Fruit fly (Drosophila melanogaster) whole organism, embryonic: ENCODE measurements around the gene betaTub65B.

Experiments used
- Aef1 ChIP-seq: fragments of 200-800 bp; sonication (Bioruptor generic); IDR thresholded peaks from 3 replicates; pipeline ENCODE4 v1.3.6; 2022; ENCODE audit warnings: missing biosample characterization, missing genetic modification characterization
- Asciz ChIP-seq: fragments of 200-800 bp; sonication (Bioruptor generic); optimal IDR thresholded peaks from 2 replicates; lab custom pipeline; 2017; ENCODE audit warnings: missing biosample characterization, mild to moderate bottlenecking, missing genetic modification characterization, missing genetic modification reagents
- Atf6 ChIP-seq: fragments of 200-800 bp; sonication (Bioruptor generic); IDR thresholded peaks from 2 replicates; pipeline ENCODE4 v1.3.6; 2022; ENCODE audit warnings: missing biosample characterization, missing genetic modification characterization
- BEAF-32 ChIP-seq: fragments of 200-800 bp; sonication (Bioruptor generic); optimal IDR thresholded peaks from 3 replicates; lab custom pipeline; 2017; ENCODE audit warnings: missing biosample characterization, missing genetic modification characterization, mild to moderate bottlenecking, moderate library complexity, missing genetic modification reagents
- Blimp-1 ChIP-seq: fragments of 200-800 bp; sonication (Bioruptor generic); optimal IDR thresholded peaks from 3 replicates; lab custom pipeline; 2018; ENCODE audit warnings: missing biosample characterization, missing genetic modification characterization, mild to moderate bottlenecking, moderate library complexity, missing genetic modification reagents
- CG10209 ChIP-seq: fragments of 200-800 bp; sonication (Bioruptor generic); optimal IDR thresholded peaks from 3 replicates; lab custom pipeline; 2017; ENCODE audit warnings: missing biosample characterization, mild to moderate bottlenecking, missing genetic modification characterization, missing genetic modification reagents
- CG12391 ChIP-seq: fragments of 200-800 bp; sonication (Bioruptor generic); optimal IDR thresholded peaks from 3 replicates; lab custom pipeline; 2018; ENCODE audit warnings: missing biosample characterization, mild to moderate bottlenecking, missing genetic modification characterization, moderate library complexity
- CG1602 ChIP-seq: fragments of 200-800 bp; sonication (Bioruptor generic); optimal IDR thresholded peaks from 3 replicates; lab custom pipeline; 2016; ENCODE audit warnings: missing biosample characterization, missing genetic modification characterization
- CG17328 ChIP-seq: fragments of 200-800 bp; sonication (Bioruptor generic); IDR thresholded peaks from 2 replicates; pipeline ENCODE4 v1.3.6; 2022; ENCODE audit warnings: missing biosample characterization, missing genetic modification characterization
- CG17359 ChIP-seq: fragments of 200-800 bp; sonication (Bioruptor generic); optimal IDR thresholded peaks from 3 replicates; lab custom pipeline; 2018; ENCODE audit warnings: missing biosample characterization, mild to moderate bottlenecking, missing genetic modification characterization, moderate library complexity
- CG17385 ChIP-seq: fragments of 200-800 bp; sonication (Bioruptor generic); optimal IDR thresholded peaks from 3 replicates; lab custom pipeline; 2018; ENCODE audit warnings: missing biosample characterization, mild to moderate bottlenecking, missing genetic modification characterization
- CG2116 ChIP-seq: fragments of 200-800 bp; sonication (Bioruptor generic); optimal IDR thresholded peaks from 3 replicates; lab custom pipeline; 2018; ENCODE audit warnings: missing biosample characterization, mild to moderate bottlenecking, missing genetic modification characterization
- CG2678 ChIP-seq: fragments of 200-800 bp; sonication (Bioruptor generic); optimal IDR thresholded peaks from 3 replicates; lab custom pipeline; 2019; ENCODE audit warnings: missing biosample characterization, mild to moderate bottlenecking, missing genetic modification characterization, moderate library complexity
- CG3163 ChIP-seq: fragments of 200-800 bp; sonication (Bioruptor generic); optimal IDR thresholded peaks from 3 replicates; lab custom pipeline; 2016; ENCODE audit warnings: missing biosample characterization, missing genetic modification characterization
- CG3995 ChIP-seq: fragments of 200-800 bp; sonication (Bioruptor generic); optimal IDR thresholded peaks from 3 replicates; lab custom pipeline; 2016; ENCODE audit warnings: missing biosample characterization, missing genetic modification characterization
- CG4854 ChIP-seq: fragments of 200-800 bp; sonication (Bioruptor generic); optimal IDR thresholded peaks from 2 replicates; lab custom pipeline; 2016; ENCODE audit warnings: missing biosample characterization, missing genetic modification characterization, inconsistent platforms
- CG5180 ChIP-seq: fragments of 200-800 bp; sonication (Bioruptor generic); optimal IDR thresholded peaks from 3 replicates; lab custom pipeline; 2017; ENCODE audit warnings: missing biosample characterization, missing genetic modification characterization, mild to moderate bottlenecking, moderate library complexity, missing genetic modification reagents
- CG6175 ChIP-seq: fragments of 200-800 bp; sonication (Bioruptor generic); IDR thresholded peaks from 3 replicates; pipeline ENCODE4 v1.3.6; 2022; ENCODE audit warnings: missing biosample characterization, missing genetic modification characterization
- CG6254 ChIP-seq: fragments of 200-800 bp; sonication (Bioruptor generic); optimal IDR thresholded peaks from 3 replicates; lab custom pipeline; 2017; ENCODE audit warnings: mild to moderate bottlenecking, missing biosample characterization, missing genetic modification reagents, missing genetic modification characterization
- CG7372 ChIP-seq: fragments of 200-800 bp; sonication (Bioruptor generic); IDR thresholded peaks from 2 replicates; pipeline ENCODE4 v1.3.6; 2022; ENCODE audit warnings: missing biosample characterization, missing genetic modification characterization
- CG8388 ChIP-seq: fragments of 200-800 bp; sonication (Bioruptor generic); optimal IDR thresholded peaks from 2 replicates; lab custom pipeline; 2019; ENCODE audit warnings: missing biosample characterization, mild to moderate bottlenecking, missing genetic modification characterization, moderate library complexity
- CTCF ChIP-seq: fragments of 200-800 bp; sonication (Bioruptor generic); optimal IDR thresholded peaks from 2 replicates; lab custom pipeline; 2017; ENCODE audit warnings: missing biosample characterization, mild to moderate bottlenecking, missing genetic modification characterization, moderate library complexity
- Dip3 ChIP-seq: fragments of 200-800 bp; sonication (Bioruptor generic); optimal IDR thresholded peaks from 3 replicates; lab custom pipeline; 2016; ENCODE audit warnings: missing biosample characterization, missing genetic modification characterization
- HHEX ChIP-seq: fragments of 200-800 bp; sonication (Bioruptor generic); optimal IDR thresholded peaks from 3 replicates; lab custom pipeline; 2017; ENCODE audit warnings: missing biosample characterization, mild to moderate bottlenecking, missing genetic modification characterization, missing genetic modification reagents
- PHDP ChIP-seq: fragments of 200-800 bp; sonication (Bioruptor generic); optimal IDR thresholded peaks from 3 replicates; lab custom pipeline; 2018; ENCODE audit warnings: missing biosample characterization, mild to moderate bottlenecking, missing genetic modification characterization, moderate library complexity
- Spps ChIP-seq: fragments of 200-800 bp; sonication (Bioruptor generic); optimal IDR thresholded peaks from 2 replicates; lab custom pipeline; 2018; ENCODE audit warnings: missing biosample characterization, mild to moderate bottlenecking, missing genetic modification characterization
- Stat92E ChIP-seq, 3 experiments: fragments of >200 bp in 2 of 3; fragments of 200-800 bp in 1 of 3; sonication (Bioruptor generic) in 1 of 3; optimal IDR thresholded peaks; 2 replicates each; lab custom pipeline; 2017 to 2019; ENCODE audit warnings: missing biosample characterization in 3 of 3, missing genetic modification characterization in 3 of 3, mild to moderate bottlenecking in 1 of 3, moderate library complexity in 1 of 3
- bsh ChIP-seq, 2 experiments: fragments of 200-800 bp; sonication (Bioruptor generic); optimal IDR thresholded peaks; 2 replicates each; lab custom pipeline; 2017 to 2018; ENCODE audit warnings: mild to moderate bottlenecking in 2 of 2, missing biosample characterization in 2 of 2, missing genetic modification characterization in 2 of 2, moderate library complexity in 1 of 2
- esg ChIP-seq: fragments of 200-800 bp; sonication (Bioruptor generic); conservative IDR thresholded peaks from 2 replicates; pipeline ENCODE4 v1.3.6; 2022; ENCODE audit warnings: missing biosample characterization, missing genetic modification characterization
- eve ChIP-seq, 2 experiments: fragments of >200 bp; optimal IDR thresholded peaks; 2 replicates each; lab custom pipeline; 2017; ENCODE audit warnings: missing biosample characterization in 2 of 2, missing genetic modification characterization in 2 of 2
- gfzf ChIP-seq: fragments of 200-800 bp; sonication (Bioruptor generic); optimal IDR thresholded peaks from 2 replicates; lab custom pipeline; 2016; ENCODE audit warnings: missing biosample characterization, mild to moderate bottlenecking, missing genetic modification characterization, moderate library complexity
- grau ChIP-seq: fragments of 200-800 bp; optimal IDR thresholded peaks from 3 replicates; lab custom pipeline; 2019; ENCODE audit warnings: missing biosample characterization, mild to moderate bottlenecking, missing genetic modification characterization, moderate library complexity
- insv ChIP-seq, 2 experiments: fragments of 200-800 bp; sonication (Bioruptor generic); optimal IDR thresholded peaks; 3 replicates each; lab custom pipeline; 2016 to 2018; ENCODE audit warnings: missing biosample characterization in 2 of 2, missing genetic modification characterization in 2 of 2
- ken ChIP-seq: fragments of 200-800 bp; sonication (Bioruptor generic); IDR thresholded peaks from 3 replicates; pipeline ENCODE4 v1.3.6; 2022; ENCODE audit warnings: missing biosample characterization, missing genetic modification characterization
- lab ChIP-seq: fragments of 200-800 bp; sonication (Bioruptor generic); optimal IDR thresholded peaks from 3 replicates; lab custom pipeline; 2017; ENCODE audit warnings: missing biosample characterization, missing genetic modification characterization, mild to moderate bottlenecking, moderate library complexity, missing genetic modification reagents
- nmo ChIP-seq: fragments of 200-800 bp; sonication (Bioruptor generic); optimal IDR thresholded peaks from 2 replicates; lab custom pipeline; 2018; ENCODE audit warnings: missing biosample characterization, mild to moderate bottlenecking, missing genetic modification characterization, moderate library complexity
- org-1 ChIP-seq: fragments of 200-800 bp; sonication (Bioruptor generic); optimal IDR thresholded peaks from 2 replicates; lab custom pipeline; 2017; ENCODE audit warnings: missing biosample characterization, missing genetic modification characterization
- pita ChIP-seq: fragments of 200-800 bp; sonication (Bioruptor generic); optimal IDR thresholded peaks from 2 replicates; lab custom pipeline; 2017; ENCODE audit warnings: missing biosample characterization, mild to moderate bottlenecking, missing genetic modification characterization
- sc ChIP-seq, 3 experiments: fragments of >200 bp in 2 of 3; fragments of 200-800 bp in 1 of 3; sonication (Bioruptor generic) in 1 of 3; optimal IDR thresholded peaks; 2 replicates in 2 of 3; 3 replicates in 1 of 3; lab custom pipeline; 2017; ENCODE audit warnings: mild to moderate bottlenecking in 1 of 3, missing biosample characterization in 1 of 3, missing genetic modification characterization in 1 of 3, missing genetic modification reagents in 1 of 3
- slbo ChIP-seq: fragments of 200-800 bp; sonication (Bioruptor generic); IDR thresholded peaks from 2 replicates; pipeline ENCODE4 v1.3.6; 2022; ENCODE audit warnings: missing biosample characterization, missing genetic modification characterization
- so ChIP-seq: fragments of 200-800 bp; sonication (Bioruptor generic); IDR thresholded peaks from 3 replicates; pipeline ENCODE4 v1.3.6; 2022; ENCODE audit warnings: missing biosample characterization, missing genetic modification characterization
- ssp ChIP-seq: fragments of 200-800 bp; sonication (Bioruptor generic); IDR thresholded peaks from 2 replicates; pipeline ENCODE4 v1.3.6; 2022; ENCODE audit warnings: missing biosample characterization, missing genetic modification characterization
- sug ChIP-seq: fragments of 200-800 bp; optimal IDR thresholded peaks from 2 replicates; lab custom pipeline; 2019; ENCODE audit warnings: missing biosample characterization, mild to moderate bottlenecking, missing genetic modification characterization, moderate library complexity
- tap ChIP-seq: fragments of 200-800 bp; optimal IDR thresholded peaks from 3 replicates; lab custom pipeline; 2019; ENCODE audit warnings: missing biosample characterization, mild to moderate bottlenecking, missing genetic modification characterization, moderate library complexity
- tin ChIP-seq: fragments of 200-800 bp; sonication (Bioruptor generic); optimal IDR thresholded peaks from 3 replicates; lab custom pipeline; 2016; ENCODE audit warnings: missing biosample characterization, missing genetic modification characterization
- twi ChIP-seq: fragments of 200-800 bp; optimal IDR thresholded peaks from 2 replicates; lab custom pipeline; 2019; ENCODE audit warnings: missing biosample characterization, mild to moderate bottlenecking, missing genetic modification characterization, moderate library complexity
- vvl ChIP-seq: fragments of 200-800 bp; sonication (Bioruptor generic); IDR thresholded peaks from 2 replicates; pipeline ENCODE4 v1.3.6; 2022; ENCODE audit warnings: missing biosample characterization, missing genetic modification characterization

betaTub65B gene

dm6 chr3L:6551816-6552371 is 21.4 kb downstream of the betaTub65B start (continued):
- peak; percentile 37 for TF ChIP-seq CG17359
- TF ChIP-seq BEAF-32, result no peak
- 0 out of 3 replicates have a peak, but pooled peaks have one; percentile 26 for TF ChIP-seq Aef1
- TF ChIP-seq Stat92E (GFP tag; optimal IDR thresholded peaks at IDR 0.05; lab: Kevin White, UChicago), result no peak
- peak; percentile 73 for TF ChIP-seq CG12391 (tag; lab: Kevin White, UChicago)
- TF ChIP-seq ken (GFP tag; lab: Robert Waterston, UW), result peak; percentile 35; the same call in 1 of the 3 replicates
- TF ChIP-seq HHEX, result peak; percentile 48
- TF ChIP-seq CG10209 (GFP tag; lab: Kevin White, UChicago), result peak; percentile 66
- TF ChIP-seq Asciz (GFP tag; lab: Kevin White, UChicago), result peak; percentile 50
- no peak for TF ChIP-seq gfzf (GFP tag; lab: Kevin White, UChicago)
- peak; percentile 72 for TF ChIP-seq PHDP (tag; lab: Kevin White, UChicago)
- TF ChIP-seq CG17385 (GFP tag; lab: Kevin White, UChicago), result peak; percentile 66
- TF ChIP-seq CG3995 (GFP tag; lab: Kevin White, UChicago), result no peak
- TF ChIP-seq CG6175 (GFP tag; lab: Robert Waterston, UW), result 0 out of 3 replicates have a peak, but pooled peaks have one; percentile 13
- peak; percentile 24 for TF ChIP-seq twi
- peak; percentile 2 for TF ChIP-seq CTCF (GFP tag; lab: Kevin White, UChicago)
- TF ChIP-seq CG2116 (GFP tag; lab: Kevin White, UChicago), result peak; percentile 1
- peak; percentile 80 for TF ChIP-seq CG2678 (tag; lab: Kevin White, UChicago)
- TF ChIP-seq eve (GFP tag; optimal IDR thresholded peaks at IDR 0.05; lab: Kevin White, UChicago), result no peak
- peak; percentile 72 for TF ChIP-seq lab (GFP tag; lab: Kevin White, UChicago)
- TF ChIP-seq CG6254 (GFP tag; lab: Kevin White, UChicago), result peak; percentile 53
- no peak for TF ChIP-seq so
- TF ChIP-seq vvl (GFP tag; lab: Robert Waterston, UW), result peak; percentile 62
- no peak for TF ChIP-seq pita (GFP tag; lab: Kevin White, UChicago)
- peak; percentile 12 for TF ChIP-seq CG5180 (GFP tag; lab: Kevin White, UChicago)
- TF ChIP-seq Spps, result no peak
- TF ChIP-seq sug (tag; lab: Kevin White, UChicago), result peak; percentile 14
- TF ChIP-seq esg, result peak; percentile 55
- no peak for TF ChIP-seq CG7372
- TF ChIP-seq tap (tag; lab: Kevin White, UChicago), result peak; percentile 42
- peak; percentile 9 for TF ChIP-seq org-1
- TF ChIP-seq Atf6 (GFP tag; lab: Robert Waterston, UW), result no peak
- peak; percentile 18 for TF ChIP-seq tin
- peak; percentile 51 for TF ChIP-seq CG1602
- peak; percentile 43; the same call in 1 of the 2 replicates for TF ChIP-seq slbo (GFP tag; lab: Robert Waterston, UW)
- TF ChIP-seq insv (GFP tag; optimal IDR thresholded peaks at IDR 0.05; lab: Kevin White, UChicago), result no peak
- TF ChIP-seq bsh (GFP tag; optimal IDR thresholded peaks at IDR 0.05; lab: Kevin White, UChicago), result peak; percentile 38 to 73
- TF ChIP-seq CG17328 (GFP tag; lab: Robert Waterston, UW), result peak; percentile 55
- TF ChIP-seq grau (tag; lab: Kevin White, UChicago), result peak; percentile 71
- peak; percentile 63 for TF ChIP-seq CG8388 (GFP tag; lab: Kevin White, UChicago)
- peak; percentile 69 for TF ChIP-seq nmo (GFP tag; lab: Kevin White, UChicago)
- TF ChIP-seq Dip3, result no peak
- peak; percentile 50 for TF ChIP-seq Blimp-1
- no peak for TF ChIP-seq CG4854 (GFP tag; lab: Kevin White, UChicago)
- TF ChIP-seq CG3163 (GFP tag; lab: Kevin White, UChicago), result no peak
- TF ChIP-seq ssp (GFP tag; lab: Robert Waterston, UW), result peak; percentile 13; the same call in 1 of the 2 replicates
- TF ChIP-seq sc (optimal IDR thresholded peaks at IDR 0.05; lab: Kevin White, UChicago), result no peak
- TF ChIP-seq sc (GFP tag; optimal IDR thresholded peaks at IDR 0.05; lab: Kevin White, UChicago), result peak; percentile 43
- TF ChIP-seq, all 482 proteins: peak for 189
